Fruit fly (Drosophila melanogaster): ENCODE data around the gene hid.
A peak's percentile ranks its signal among the peaks of the same experiment; 100 is the strongest.

hid gene

dm6 chr3L:18192858-18193478 is 7.5 kb upstream of the hid start (continued):
- TF ChIP-seq CG2875 (GFP tag; optimal IDR thresholded peaks at IDR 0.05) (peak; percentile 76), vvl (GFP tag; IDR thresholded peaks at IDR 0.05) (peak; percentile 74; the same call in 1 of the 2 replicates), Myb (GFP tag; optimal IDR thresholded peaks at IDR 0.05) (no peak), CG4360 (GFP tag; IDR thresholded peaks at IDR 0.05) (peak; percentile 14; the same call in 1 of the 2 replicates), seq (GFP tag; IDR thresholded peaks at IDR 0.05) (no peak), CG6654 (GFP tag; optimal IDR thresholded peaks at IDR 0.05) (peak; percentile 53), Scr (GFP tag; IDR thresholded peaks at IDR 0.05; ENCODE audit: partially characterized antibody) (no peak), lbe (GFP tag; optimal IDR thresholded peaks at IDR 0.05) (peak; percentile 82), Hr78 (GFP tag; optimal IDR thresholded peaks at IDR 0.05) (peak in 1 of 2 experiments; percentile 55), Camta (GFP tag; optimal IDR thresholded peaks at IDR 0.05) (no peak), CG42726 (GFP tag; IDR thresholded peaks at IDR 0.05; ENCODE audit: partially characterized antibody) (no peak), TFAM (GFP tag; optimal IDR thresholded peaks at IDR 0.05) (no peak), CG11695 (GFP tag; IDR thresholded peaks at IDR 0.05) (peak; percentile 62; the same call in 2 of the 3 replicates), CG10543 (GFP tag; optimal IDR thresholded peaks at IDR 0.05) (peak; percentile 4), jigr1 (GFP tag; IDR thresholded peaks at IDR 0.05) (peak; percentile 17; the same call in 1 of the 3 replicates), Hand (GFP tag; optimal IDR thresholded peaks at IDR 0.05) (peak; percentile 21), wor (GFP tag; IDR thresholded peaks at IDR 0.05) (0 out of 2 replicates have a peak, but pooled peaks have one; percentile 42), Side (GFP tag; optimal IDR thresholded peaks at IDR 0.05) (no peak), sens-2 (GFP tag; IDR thresholded peaks at IDR 0.05) (no peak; the same call in 1 of the 2 replicates), bsh (GFP tag; optimal IDR thresholded peaks at IDR 0.05) (peak; percentile 43 to 88), twi (tag; optimal IDR thresholded peaks at IDR 0.05) (peak; percentile 77), HLH4C (GFP tag; IDR thresholded peaks at IDR 0.05; ENCODE audit: partially characterized antibody) (no peak), Xrp1 (GFP tag; IDR thresholded peaks at IDR 0.05) (peak; percentile 89), lab (GFP tag; optimal IDR thresholded peaks at IDR 0.05) (peak; percentile 81), MTF-1 (GFP tag; optimal IDR thresholded peaks at IDR 0.05; ENCODE audit: borderline replicate concordance) (no peak), run (tag; optimal IDR thresholded peaks at IDR 0.05) (peak; percentile 50), CG4707 (GFP tag; optimal IDR thresholded peaks at IDR 0.05) (no peak), CG12659 (GFP tag; optimal IDR thresholded peaks at IDR 0.05) (peak; percentile 68), sob (GFP tag; IDR thresholded peaks at IDR 0.05) (peak; percentile 42), cato (GFP tag; optimal IDR thresholded peaks at IDR 0.05; ENCODE audit: borderline replicate concordance) (peak; percentile 30), eve (GFP tag; optimal IDR thresholded peaks at IDR 0.05) (no peak), CG11085 (GFP tag; IDR thresholded peaks at IDR 0.05) (no peak), CG4282 (GFP tag; optimal IDR thresholded peaks at IDR 0.05) (no peak), CG33557 (GFP tag; optimal IDR thresholded peaks at IDR 0.05) (peak; percentile 92), CG7745 (tag; optimal IDR thresholded peaks at IDR 0.05) (peak; percentile 25), hkb (optimal IDR thresholded peaks at IDR 0.05) (no peak), hkb (GFP tag; IDR thresholded peaks at IDR 0.05) (peak; percentile 72), CG6813 (GFP tag; optimal IDR thresholded peaks at IDR 0.05) (peak; percentile 79), ac (GFP tag; optimal IDR thresholded peaks at IDR 0.05) (peak; percentile 54), Spps (tag; optimal IDR thresholded peaks at IDR 0.05) (peak; percentile 89), CG6854 (GFP tag; optimal IDR thresholded peaks at IDR 0.05) (no peak), CG9932 (GFP tag; IDR thresholded peaks at IDR 0.05) (peak; percentile 62), ind (GFP tag; optimal IDR thresholded peaks at IDR 0.05) (peak; percentile 58), slou (GFP tag; optimal IDR thresholded peaks at IDR 0.05) (peak; percentile 3), Taf1 (GFP tag; IDR thresholded peaks at IDR 0.05) (no peak), Optix (GFP tag; IDR thresholded peaks at IDR 0.05) (no peak), NC2α (GFP tag; optimal IDR thresholded peaks at IDR 0.05) (no peak), NFAT (GFP tag; IDR thresholded peaks at IDR 0.05) (no peak), gsb (GFP tag; IDR thresholded peaks at IDR 0.05) (no peak)

Measured in whole organism, embryonic.